Worm (Caenorhabditis elegans): ENCODE measurements around the gene mtrr-1.

DNA sequence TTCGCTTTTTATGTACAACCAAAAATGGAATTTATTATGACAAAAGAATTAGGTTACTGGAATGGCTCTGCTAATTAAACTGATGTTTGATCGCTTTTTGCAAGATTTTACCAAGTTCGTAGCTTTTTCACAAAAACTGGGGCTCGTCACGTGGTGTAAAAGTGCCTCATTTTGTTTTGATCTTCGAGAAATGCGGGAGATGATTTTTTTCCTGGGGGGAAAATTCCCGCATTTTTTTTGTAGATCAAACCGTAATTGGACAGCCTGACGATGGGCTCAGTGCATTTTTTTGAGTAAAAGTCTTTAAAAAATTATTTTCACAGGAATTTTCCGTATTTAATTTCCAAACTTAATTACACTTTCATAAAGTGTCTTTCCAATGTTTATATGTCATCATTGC lies 3.4 kb downstream of the mtrr-1 start:
- no peak for TF ChIP-seq pes-1 (GFP tag; IDR thresholded peaks at IDR 0.05)
- no peak for TF ChIP-seq flt-1 (GFP tag; IDR thresholded peaks at IDR 0.05)

All from whole organism, early embryonic.